Worm (Caenorhabditis elegans) whole organism, midembryonic: ENCODE measurements around the gene Y56A3A.28.

Source experiments
- cog-1 ChIP-seq: sonication (generic microtip); optimal IDR thresholded peaks from 2 replicates; lab custom pipeline; 2016; ENCODE audit warnings: missing genetic modification characterization, missing compliant biosample characterization
- tab-1 ChIP-seq: fragments of 200-800 bp; sonication (Bioruptor generic); IDR thresholded peaks from 2 replicates; pipeline ENCODE4 v1.3.6; 2022; ENCODE audit warnings: missing genetic modification characterization, missing compliant biosample characterization
- ztf-23 ChIP-seq: fragments of 200-800 bp; sonication (Bioruptor generic); IDR thresholded peaks from 2 replicates; pipeline ENCODE4 v1.3.6; 2022; ENCODE audit warnings: missing genetic modification reagents, missing genetic modification characterization, missing compliant biosample characterization

- TF ChIP-seq ztf-23 (GFP tag; lab: Robert Waterston, UW) (no peak), cog-1 (tag; lab: Kevin White, UChicago) (no peak), tab-1 (GFP tag; lab: Robert Waterston, UW) (no peak)
Measured at ce11 chrIII:11960080-11960479, 11.1 kb downstream of the Y56A3A.28 start, which contains the start of gene top-3.
